Worm (Caenorhabditis elegans) whole organism, young adult: Measurements from ENCODE around the gene msp-74.

ENCODE experiments used
- F10E7.11 ChIP-seq: sonication (generic microtip); optimal IDR thresholded peaks from 2 replicates; lab custom pipeline; 2017; ENCODE audit warnings: mild to moderate bottlenecking, missing genetic modification characterization, moderate library complexity, missing compliant biosample characterization
- F52B5.7 ChIP-seq: sonication (generic microtip); optimal IDR thresholded peaks from 2 replicates; lab custom pipeline; 2016; ENCODE audit warnings: mild to moderate bottlenecking, missing genetic modification characterization, missing compliant biosample characterization
- F55B11.4 ChIP-seq: sonication (generic microtip); optimal IDR thresholded peaks from 2 replicates; lab custom pipeline; 2016; ENCODE audit warnings: missing compliant biosample characterization, missing genetic modification characterization, borderline replicate concordance; ENCODE audit not compliant: insufficient read depth
- F57A8.1 ChIP-seq: fragments of 200-800 bp; sonication (Bioruptor generic); optimal IDR thresholded peaks from 2 replicates; lab custom pipeline; 2018; ENCODE audit warnings: mild to moderate bottlenecking, missing genetic modification characterization, moderate library complexity, missing compliant biosample characterization
- Y53F4B.3 ChIP-seq: fragments of 200-800 bp; sonication (Bioruptor generic); IDR thresholded peaks from 2 replicates; pipeline ENCODE4 v1.3.6; 2022; ENCODE audit warnings: missing genetic modification reagents, missing genetic modification characterization, missing compliant biosample characterization
- Y67H2A.10 ChIP-seq: fragments of 200-800 bp; sonication (Bioruptor generic); conservative IDR thresholded peaks from 2 replicates; pipeline ENCODE4 v1.3.6; 2022; ENCODE audit warnings: missing genetic modification reagents, missing genetic modification characterization, missing compliant biosample characterization
- akir-1 ChIP-seq: fragments of 200-800 bp; sonication (Bioruptor generic); optimal IDR thresholded peaks from 2 replicates; lab custom pipeline; 2018; ENCODE audit warnings: mild to moderate bottlenecking, missing genetic modification characterization, moderate library complexity, missing compliant biosample characterization
- ama-1 ChIP-seq, 3 experiments: fragments of 150-350 bp in 1 of 3; sonication (generic microtip) in 2 of 3; optimal IDR thresholded peaks; 2 replicates each; lab custom pipeline; 2014 to 2018; ENCODE audit warnings: missing biosample characterization in 2 of 3, missing genetic modification characterization in 2 of 3, missing genetic modification reagents in 2 of 3
- aptf-2 ChIP-seq: fragments of 200-800 bp; sonication (Bioruptor generic); conservative IDR thresholded peaks from 2 replicates; pipeline ENCODE4 v1.3.6; 2022; ENCODE audit warnings: missing genetic modification reagents, missing genetic modification characterization, missing compliant biosample characterization
- atf-7 ChIP-seq: sonication (generic microtip); optimal IDR thresholded peaks from 2 replicates; lab custom pipeline; 2017; ENCODE audit warnings: mild to moderate bottlenecking, missing genetic modification characterization, missing compliant biosample characterization
- attf-3 ChIP-seq: fragments of 200-800 bp; sonication (Bioruptor generic); conservative IDR thresholded peaks from 2 replicates; pipeline ENCODE4 v1.3.6; 2022; ENCODE audit warnings: missing genetic modification reagents, missing genetic modification characterization, missing compliant biosample characterization
- bed-1 ChIP-seq: fragments of 200-800 bp; sonication (Bioruptor generic); IDR thresholded peaks from 2 replicates; pipeline ENCODE4 v1.3.6; 2022; ENCODE audit warnings: missing genetic modification reagents, missing genetic modification characterization, missing compliant biosample characterization
- ceh-100 ChIP-seq: fragments of 200-800 bp; sonication (Bioruptor generic); IDR thresholded peaks from 2 replicates; pipeline ENCODE4 v1.3.6; 2022; ENCODE audit warnings: missing genetic modification reagents, missing genetic modification characterization, missing compliant biosample characterization
- ceh-91 ChIP-seq: fragments of 200-800 bp; sonication (Bioruptor generic); IDR thresholded peaks from 2 replicates; pipeline ENCODE4 v1.3.6; 2022; ENCODE audit warnings: missing genetic modification reagents, missing genetic modification characterization, missing compliant biosample characterization
- dpl-1 ChIP-seq: fragments of 150-350 bp; optimal IDR thresholded peaks from 2 replicates; lab custom pipeline; 2014; ENCODE audit warnings: missing biosample characterization, missing genetic modification reagents, missing genetic modification characterization
- efl-1 ChIP-seq: fragments of 150-350 bp; optimal IDR thresholded peaks from 2 replicates; lab custom pipeline; 2014; ENCODE audit warnings: missing biosample characterization, missing genetic modification reagents, missing genetic modification characterization
- egl-18 ChIP-seq: fragments of 200-800 bp; sonication (Bioruptor generic); IDR thresholded peaks from 2 replicates; pipeline ENCODE4 v1.3.6; 2022; ENCODE audit warnings: missing genetic modification reagents, missing genetic modification characterization, missing compliant biosample characterization
- egl-44 ChIP-seq: fragments of 200-800 bp; sonication (Bioruptor generic); IDR thresholded peaks from 2 replicates; pipeline ENCODE4 v1.3.6; 2022; ENCODE audit warnings: missing genetic modification reagents, missing genetic modification characterization, missing compliant biosample characterization
- ekl-4 ChIP-seq: fragments of 200-800 bp; sonication (Bioruptor generic); IDR thresholded peaks from 2 replicates; pipeline ENCODE4 v1.3.6; 2022; ENCODE audit warnings: missing genetic modification reagents, missing genetic modification characterization, missing compliant biosample characterization
- fkh-3 ChIP-seq: sonication (generic microtip); optimal IDR thresholded peaks from 2 replicates; lab custom pipeline; 2016; ENCODE audit warnings: mild to moderate bottlenecking, missing genetic modification characterization, missing compliant biosample characterization
- him-1 ChIP-seq: sonication (generic microtip); optimal IDR thresholded peaks from 2 replicates; lab custom pipeline; 2016; ENCODE audit warnings: missing genotype, missing genetic modification reagents, missing genetic modification characterization, missing compliant biosample characterization
- hlh-12 ChIP-seq: sonication (generic microtip); optimal IDR thresholded peaks from 2 replicates; lab custom pipeline; 2016; ENCODE audit warnings: missing genetic modification characterization, missing compliant biosample characterization
- hlh-26 ChIP-seq: fragments of 200-800 bp; sonication (Bioruptor generic); conservative IDR thresholded peaks from 2 replicates; pipeline ENCODE4 v1.3.6; 2022; ENCODE audit warnings: missing genetic modification reagents, missing genetic modification characterization, missing compliant biosample characterization
- hmg-20 ChIP-seq: fragments of 200-800 bp; sonication (Bioruptor generic); IDR thresholded peaks from 2 replicates; pipeline ENCODE4 v1.3.6; 2022; ENCODE audit warnings: missing genetic modification reagents, missing genetic modification characterization, missing compliant biosample characterization
- let-526 ChIP-seq: fragments of 200-800 bp; sonication (Bioruptor generic); IDR thresholded peaks from 2 replicates; pipeline ENCODE4 v1.3.6; 2022; ENCODE audit warnings: missing genetic modification reagents, missing genetic modification characterization, missing compliant biosample characterization
- lin-40 ChIP-seq: sonication (generic microtip); optimal IDR thresholded peaks from 2 replicates; lab custom pipeline; 2016; ENCODE audit warnings: missing genetic modification characterization, mild to moderate bottlenecking, missing compliant biosample characterization, missing genotype, missing genetic modification reagents
- madf-3 ChIP-seq: fragments of 200-800 bp; sonication (Bioruptor generic); IDR thresholded peaks from 2 replicates; pipeline ENCODE4 v1.3.6; 2022; ENCODE audit warnings: missing genetic modification reagents, missing genetic modification characterization, missing compliant biosample characterization
- madf-6 ChIP-seq: fragments of 200-800 bp; sonication (Bioruptor generic); IDR thresholded peaks from 2 replicates; pipeline ENCODE4 v1.3.6; 2022; ENCODE audit warnings: missing genetic modification reagents, missing genetic modification characterization, missing compliant biosample characterization
- madf-8 ChIP-seq: fragments of 200-800 bp; sonication (Bioruptor generic); conservative IDR thresholded peaks from 2 replicates; pipeline ENCODE4 v1.3.6; 2022; ENCODE audit warnings: missing genetic modification reagents, missing genetic modification characterization, missing compliant biosample characterization
- mel-28 ChIP-seq: sonication (generic microtip); optimal IDR thresholded peaks from 2 replicates; lab custom pipeline; 2016; ENCODE audit warnings: borderline replicate concordance, mild to moderate bottlenecking, missing genetic modification characterization, missing compliant biosample characterization
- mxl-1 ChIP-seq: sonication (generic microtip); optimal IDR thresholded peaks from 2 replicates; lab custom pipeline; 2016; ENCODE audit warnings: missing genetic modification characterization, missing compliant biosample characterization
- nfyb-1 ChIP-seq: fragments of 200-800 bp; sonication (Bioruptor generic); IDR thresholded peaks from 2 replicates; pipeline ENCODE4 v1.3.6; 2022; ENCODE audit warnings: missing genetic modification reagents, missing genetic modification characterization, missing compliant biosample characterization
- nhr-179 ChIP-seq: sonication (generic microtip); optimal IDR thresholded peaks from 2 replicates; lab custom pipeline; 2016; ENCODE audit warnings: mild to moderate bottlenecking, missing genetic modification characterization, missing compliant biosample characterization
- pbrm-1 ChIP-seq: fragments of 200-800 bp; sonication (Bioruptor generic); IDR thresholded peaks from 2 replicates; pipeline ENCODE4 v1.3.6; 2022; ENCODE audit warnings: missing genetic modification reagents, missing genetic modification characterization, missing compliant biosample characterization
- pha-4 ChIP-seq: fragments of 150-350 bp; sonication (generic microtip); optimal IDR thresholded peaks from 2 replicates; lab custom pipeline; 2014; ENCODE audit warnings: missing biosample characterization, missing genetic modification reagents, missing genetic modification characterization
- snpc-3.4 ChIP-seq: sonication (generic microtip); optimal IDR thresholded peaks from 2 replicates; lab custom pipeline; 2017; ENCODE audit warnings: missing genetic modification characterization, mild to moderate bottlenecking, missing compliant biosample characterization, antibody characterized with exemption, moderate library complexity, missing genotype, missing genetic modification reagents
- snpc-4 ChIP-seq, 5 experiments: fragments of 150-350 bp in 1 of 5; sonication (generic microtip) in 4 of 5; optimal IDR thresholded peaks; 2 replicates each; lab custom pipeline; 2014 to 2018; ENCODE audit warnings: missing genetic modification characterization in 5 of 5, missing biosample characterization in 3 of 5, antibody characterized with exemption in 2 of 5, mild to moderate bottlenecking in 2 of 5, missing compliant biosample characterization in 2 of 5, missing genotype in 2 of 5, moderate library complexity in 2 of 5, missing genetic modification reagents in 1 of 5
- xnd-1 ChIP-seq: sonication (generic microtip); optimal IDR thresholded peaks from 2 replicates; lab custom pipeline; 2016; ENCODE audit warnings: missing genotype, missing genetic modification reagents, missing genetic modification characterization, missing compliant biosample characterization
- zfh-2 ChIP-seq: fragments of 200-800 bp; sonication (Bioruptor generic); conservative IDR thresholded peaks from 2 replicates; pipeline ENCODE4 v1.3.6; 2022; ENCODE audit warnings: missing genetic modification reagents, missing genetic modification characterization, missing compliant biosample characterization
- zim-3 ChIP-seq: sonication (generic microtip); optimal IDR thresholded peaks from 2 replicates; lab custom pipeline; 2017; ENCODE audit warnings: mild to moderate bottlenecking, missing genetic modification characterization, moderate library complexity, missing compliant biosample characterization
- ztf-18 ChIP-seq: sonication (generic microtip); optimal IDR thresholded peaks from 2 replicates; lab custom pipeline; 2016; ENCODE audit warnings: missing genotype, mild to moderate bottlenecking, missing genetic modification characterization, missing compliant biosample characterization
- ztf-22 ChIP-seq: fragments of 200-800 bp; sonication (Bioruptor generic); optimal IDR thresholded peaks from 2 replicates; lab custom pipeline; 2018; ENCODE audit warnings: mild to moderate bottlenecking, missing genetic modification characterization, moderate library complexity, missing compliant biosample characterization
- ztf-25 ChIP-seq: fragments of 200-800 bp; sonication (Bioruptor generic); IDR thresholded peaks from 2 replicates; pipeline ENCODE4 v1.3.6; 2022; ENCODE audit warnings: missing genetic modification reagents, missing genetic modification characterization, missing compliant biosample characterization
- ztf-3 ChIP-seq: fragments of 200-800 bp; sonication (Bioruptor generic); optimal IDR thresholded peaks from 2 replicates; lab custom pipeline; 2018; ENCODE audit warnings: mild to moderate bottlenecking, missing genetic modification characterization, missing compliant biosample characterization

The msp-74 gene

ce11 chrII:5109693-5110092 is 5.4 kb downstream of the msp-74 start, which contains the start of gene F09C12.2:
Gene F09C12.2, plus strand, starts transcription at chrII:5110012.
- no peak for TF ChIP-seq ztf-22 (GFP tag; lab: Kevin White, UChicago)
- TF ChIP-seq madf-6 (GFP tag; lab: Robert Waterston, UW): no peak
- TF ChIP-seq ztf-3 (GFP tag; lab: Kevin White, UChicago): no peak
- TF ChIP-seq zim-3: no peak
- TF ChIP-seq atf-7 (tag; lab: Kevin White, UChicago): no peak
- TF ChIP-seq ceh-100 (GFP tag; lab: Robert Waterston, UW): no peak
- no peak for TF ChIP-seq him-1
- no peak for TF ChIP-seq akir-1
- TF ChIP-seq madf-8 (GFP tag; lab: Robert Waterston, UW): no peak
- TF ChIP-seq hlh-12 (tag; lab: Kevin White, UChicago): no peak
- no peak for TF ChIP-seq ztf-18 (tag; lab: Kevin White, UChicago)
- no peak for TF ChIP-seq lin-40 (tag; lab: Kevin White, UChicago)
- no peak for TF ChIP-seq attf-3 (GFP tag; lab: Robert Waterston, UW)
- no peak for TF ChIP-seq dpl-1 (GFP tag; lab: Kevin White, UChicago)
- TF ChIP-seq aptf-2 (GFP tag; lab: Robert Waterston, UW): no peak
- TF ChIP-seq Y53F4B.3: no peak

- TF ChIP-seq F10E7.11 (tag; lab: Kevin White, UChicago) (peak; percentile 79), ceh-91 (GFP tag; lab: Robert Waterston, UW) (no peak), F57A8.1 (peak; percentile 73), madf-3 (peak; percentile 81; the same call in 1 of the 2 replicates), snpc-4 (GFP tag; optimal IDR thresholded peaks at IDR 0.05; lab: Kevin White, UChicago) (peak; percentile 80), snpc-4 (tag; optimal IDR thresholded peaks at IDR 0.05; lab: Kevin White, UChicago) (peak; percentile 26 to 87 (median 74)), nfyb-1 (peak; percentile 93), Y67H2A.10 (GFP tag; lab: Robert Waterston, UW) (0 out of 2 replicates have a peak, but pooled peaks have one; percentile 8), egl-18 (GFP tag; lab: Robert Waterston, UW) (0 out of 2 replicates have a peak, but pooled peaks have one; percentile 57), lin-40 (tag; lab: Kevin White, UChicago) (peak; percentile 78), ztf-3 (GFP tag; lab: Kevin White, UChicago) (no peak), efl-1 (GFP tag; lab: Kevin White, UChicago) (no peak), egl-44 (GFP tag; lab: Robert Waterston, UW) (peak; percentile 90), hmg-20 (GFP tag; lab: Robert Waterston, UW) (peak; percentile 64), ama-1 (optimal IDR thresholded peaks at IDR 0.05; lab: Kevin White, UChicago) (no peak), ama-1 (GFP tag; optimal IDR thresholded peaks at IDR 0.05; lab: Kevin White, UChicago) (peak; percentile 90 to 94), ekl-4 (peak; percentile 89), nhr-179 (peak; percentile 75), F55B11.4 (tag; lab: Kevin White, UChicago) (no peak), zim-3 (peak; percentile 93), ztf-25 (GFP tag; lab: Robert Waterston, UW) (peak; percentile 92), pha-4 (tag; lab: Kevin White, UChicago) (no peak), snpc-3.4 (tag; lab: Kevin White, UChicago) (peak; percentile 90), ceh-100 (GFP tag; lab: Robert Waterston, UW) (peak; percentile 78), mel-28 (peak; percentile 29), let-526 (GFP tag; lab: Robert Waterston, UW) (peak; percentile 70), F52B5.7 (peak; percentile 82), zfh-2 (GFP tag; lab: Robert Waterston, UW) (no peak), xnd-1 (tag; lab: Kevin White, UChicago) (peak; percentile 13), hlh-26 (GFP tag; lab: Robert Waterston, UW) (0 out of 2 replicates have a peak, but pooled peaks have one; percentile 20), ztf-22 (GFP tag; lab: Kevin White, UChicago) (no peak), him-1 (peak; percentile 98), bed-1 (GFP tag; lab: Robert Waterston, UW) (peak; percentile 87; the same call in 1 of the 2 replicates), aptf-2 (GFP tag; lab: Robert Waterston, UW) (0 out of 2 replicates have a peak, but pooled peaks have one; percentile 56), pbrm-1 (GFP tag; lab: Robert Waterston, UW) (peak; percentile 85), fkh-3 (tag; lab: Kevin White, UChicago) (peak; percentile 85), mxl-1 (tag; lab: Kevin White, UChicago) (peak; percentile 95)
Measured at ce11 chrII:5105020-5105419, 10.1 kb downstream of the msp-74 start.
